Worm (Caenorhabditis elegans) whole organism, L4 larva: Measurements from ENCODE around the gene snf-10.

Source experiments
- F37D6.2 ChIP-seq: sonication (generic microtip); optimal IDR thresholded peaks from 2 replicates; lab custom pipeline; 2016; ENCODE audit warnings: mild to moderate bottlenecking, missing genetic modification characterization, missing compliant biosample characterization
- T26A8.4 ChIP-seq: fragments of 200-800 bp; sonication (Bioruptor generic); IDR thresholded peaks from 2 replicates; pipeline ENCODE4 v1.3.6; 2022; ENCODE audit warnings: missing genetic modification characterization, missing compliant biosample characterization
- Y5F2A.4 ChIP-seq: fragments of 200-800 bp; sonication (Bioruptor generic); optimal IDR thresholded peaks from 2 replicates; lab custom pipeline; 2018; ENCODE audit warnings: mild to moderate bottlenecking, missing genetic modification characterization, missing compliant biosample characterization
- ZK337.2 ChIP-seq: fragments of 200-800 bp; sonication (Bioruptor generic); IDR thresholded peaks from 2 replicates; pipeline ENCODE4 v1.3.6; 2022; ENCODE audit warnings: missing genetic modification reagents, missing genetic modification characterization, missing compliant biosample characterization
- aha-1 ChIP-seq: fragments of 150-350 bp; peaks from one replicate; lab custom pipeline; 2014; ENCODE audit warnings: missing biosample characterization, missing genetic modification characterization
- attf-4 ChIP-seq: sonication (generic microtip); optimal IDR thresholded peaks from 3 replicates; lab custom pipeline; 2017; ENCODE audit warnings: missing biosample characterization, missing genetic modification characterization
- ceh-28 ChIP-seq: fragments of 150-350 bp; optimal IDR thresholded peaks from 2 replicates; lab custom pipeline; 2014; ENCODE audit warnings: missing biosample characterization, missing genetic modification reagents, missing genetic modification characterization
- ceh-62 ChIP-seq: sonication (generic microtip); optimal IDR thresholded peaks from 2 replicates; lab custom pipeline; 2017; ENCODE audit warnings: missing biosample characterization, missing genetic modification characterization
- ceh-82 ChIP-seq: sonication (generic microtip); optimal IDR thresholded peaks from 2 replicates; lab custom pipeline; 2017; ENCODE audit warnings: missing biosample characterization, missing genetic modification characterization
- ces-1 ChIP-seq: fragments of 150-350 bp; sonication (generic microtip); optimal IDR thresholded peaks from 4 replicates; lab custom pipeline; 2014; ENCODE audit warnings: missing biosample characterization, missing genetic modification reagents, missing genetic modification characterization
- cey-2 ChIP-seq: sonication (generic microtip); optimal IDR thresholded peaks from 3 replicates; lab custom pipeline; 2017; ENCODE audit warnings: missing genetic modification characterization, mild to moderate bottlenecking, missing compliant biosample characterization, antibody characterized with exemption, borderline replicate concordance; ENCODE audit not compliant: insufficient read depth
- daf-12 ChIP-seq: fragments of 150-350 bp; optimal IDR thresholded peaks from 2 replicates; lab custom pipeline; 2014; ENCODE audit warnings: missing biosample characterization, missing genetic modification reagents, missing genetic modification characterization
- daf-16 ChIP-seq, 3 experiments: sonication (generic microtip); optimal IDR thresholded peaks; 2 replicates each; lab custom pipeline; 2016 to 2017; ENCODE audit warnings: missing genetic modification characterization in 3 of 3, missing genetic modification reagents in 3 of 3, mild to moderate bottlenecking in 2 of 3, missing compliant biosample characterization in 2 of 3, missing biosample characterization in 1 of 3, moderate library complexity in 1 of 3
- daf-8 ChIP-seq: fragments of 200-800 bp; sonication (Bioruptor generic); IDR thresholded peaks from 2 replicates; pipeline ENCODE4 v1.3.6; 2022; ENCODE audit warnings: missing genetic modification characterization, missing compliant biosample characterization
- dmd-6 ChIP-seq: fragments of 200-800 bp; sonication (Bioruptor generic); IDR thresholded peaks from 2 replicates; pipeline ENCODE4 v1.3.6; 2022; ENCODE audit warnings: missing genetic modification reagents, missing genetic modification characterization, missing compliant biosample characterization
- duxl-1 ChIP-seq: sonication (generic microtip); optimal IDR thresholded peaks from 2 replicates; lab custom pipeline; 2016; ENCODE audit warnings: mild to moderate bottlenecking, missing genetic modification characterization, moderate library complexity, missing compliant biosample characterization; ENCODE audit not compliant: poor library complexity
- dve-1 ChIP-seq: sonication (generic microtip); optimal IDR thresholded peaks from 2 replicates; lab custom pipeline; 2017; ENCODE audit warnings: antibody characterized with exemption, mild to moderate bottlenecking, missing genetic modification characterization, missing compliant biosample characterization; ENCODE audit not compliant: insufficient read depth
- egl-27 ChIP-seq: sonication (generic microtip); optimal IDR thresholded peaks from 3 replicates; lab custom pipeline; 2017; ENCODE audit warnings: missing biosample characterization, missing genetic modification reagents, missing genetic modification characterization
- egl-43 ChIP-seq: fragments of 200-800 bp; sonication (Bioruptor generic); IDR thresholded peaks from 2 replicates; pipeline ENCODE4 v1.3.6; 2022; ENCODE audit warnings: missing genetic modification reagents, missing genetic modification characterization, missing compliant biosample characterization
- fkh-10 ChIP-seq: fragments of 150-350 bp; optimal IDR thresholded peaks from 2 replicates; lab custom pipeline; 2014; ENCODE audit warnings: missing biosample characterization, missing genetic modification reagents, missing genetic modification characterization
- gei-8 ChIP-seq: fragments of 200-800 bp; sonication (Bioruptor generic); optimal IDR thresholded peaks from 2 replicates; lab custom pipeline; 2018; ENCODE audit warnings: mild to moderate bottlenecking, missing genetic modification characterization, missing compliant biosample characterization
- hif-1 ChIP-seq, 2 experiments: sonication (generic microtip); optimal IDR thresholded peaks; 2 replicates each; lab custom pipeline; 2016 to 2017; ENCODE audit warnings: missing compliant biosample characterization in 2 of 2, missing genetic modification characterization in 2 of 2, missing genetic modification reagents in 2 of 2, missing genotype in 2 of 2, mild to moderate bottlenecking in 1 of 2
- hlh-11 ChIP-seq: fragments of 200-800 bp; sonication (Bioruptor generic); optimal IDR thresholded peaks from 2 replicates; lab custom pipeline; 2018; ENCODE audit warnings: mild to moderate bottlenecking, missing genetic modification characterization, missing compliant biosample characterization
- lin-1 ChIP-seq: fragments of 200-800 bp; sonication (Bioruptor generic); IDR thresholded peaks from 2 replicates; pipeline ENCODE4 v1.3.6; 2022; ENCODE audit warnings: missing genetic modification reagents, missing genetic modification characterization, missing compliant biosample characterization
- lin-13 ChIP-seq: fragments of 150-350 bp; optimal IDR thresholded peaks from 2 replicates; lab custom pipeline; 2014; ENCODE audit warnings: missing biosample characterization, missing genetic modification reagents, missing genetic modification characterization
- lin-15B ChIP-seq: fragments of 150-350 bp; sonication (generic microtip); optimal IDR thresholded peaks from 3 replicates; lab custom pipeline; 2014; ENCODE audit warnings: missing biosample characterization, missing genetic modification characterization
- lin-38 ChIP-seq: fragments of 200-800 bp; sonication (Bioruptor generic); IDR thresholded peaks from 2 replicates; pipeline ENCODE4 v1.3.6; 2022; ENCODE audit warnings: missing genetic modification reagents, missing genetic modification characterization, missing compliant biosample characterization
- lir-3 ChIP-seq: sonication (generic microtip); optimal IDR thresholded peaks from 2 replicates; lab custom pipeline; 2016; ENCODE audit warnings: mild to moderate bottlenecking, missing genetic modification characterization, missing compliant biosample characterization
- lsy-2 ChIP-seq, 2 experiments: fragments of 150-350 bp in 1 of 2; sonication (generic microtip) in 1 of 2; optimal IDR thresholded peaks; 2 replicates each; lab custom pipeline; 2014 to 2017; ENCODE audit warnings: missing biosample characterization in 2 of 2, missing genetic modification characterization in 2 of 2
- mdt-29 ChIP-seq: fragments of 200-800 bp; sonication (Bioruptor generic); IDR thresholded peaks from 2 replicates; pipeline ENCODE4 v1.3.6; 2022; ENCODE audit warnings: missing genetic modification reagents, missing genetic modification characterization, missing compliant biosample characterization
- mep-1 ChIP-seq: fragments of 150-350 bp; sonication (generic microtip); optimal IDR thresholded peaks from 3 replicates; lab custom pipeline; 2014; ENCODE audit warnings: missing biosample characterization, missing genetic modification characterization
- mxl-3 ChIP-seq: fragments of 200-800 bp; sonication (Bioruptor generic); optimal IDR thresholded peaks from 2 replicates; lab custom pipeline; 2018; ENCODE audit warnings: mild to moderate bottlenecking, missing genetic modification characterization, missing compliant biosample characterization
- nhr-10 ChIP-seq: fragments of 150-350 bp; optimal IDR thresholded peaks from 2 replicates; lab custom pipeline; 2014; ENCODE audit warnings: missing biosample characterization, missing genetic modification characterization
- nhr-102 ChIP-seq: sonication (generic microtip); optimal IDR thresholded peaks from 2 replicates; lab custom pipeline; 2016; ENCODE audit warnings: mild to moderate bottlenecking, missing genetic modification characterization, moderate library complexity, missing compliant biosample characterization
- nhr-111 ChIP-seq: fragments of 200-800 bp; sonication (Bioruptor generic); optimal IDR thresholded peaks from 2 replicates; lab custom pipeline; 2018; ENCODE audit warnings: mild to moderate bottlenecking, missing genetic modification characterization, missing compliant biosample characterization
- nhr-28 ChIP-seq: fragments of 150-350 bp; optimal IDR thresholded peaks from 2 replicates; lab custom pipeline; 2014; ENCODE audit warnings: missing biosample characterization, missing genetic modification characterization
- nhr-42 ChIP-seq: fragments of 200-800 bp; sonication (Bioruptor generic); IDR thresholded peaks from 2 replicates; pipeline ENCODE4 v1.3.6; 2022; ENCODE audit warnings: missing genetic modification characterization, missing compliant biosample characterization
- nhr-48 ChIP-seq: sonication (generic microtip); optimal IDR thresholded peaks from 2 replicates; lab custom pipeline; 2016; ENCODE audit warnings: mild to moderate bottlenecking, missing genetic modification characterization, missing compliant biosample characterization
- php-3 ChIP-seq: fragments of 200-800 bp; sonication (Bioruptor generic); IDR thresholded peaks from 2 replicates; pipeline ENCODE4 v1.3.6; 2022; ENCODE audit warnings: missing genetic modification reagents, missing genetic modification characterization, missing compliant biosample characterization
- pqm-1 ChIP-seq: sonication (generic microtip); optimal IDR thresholded peaks from 2 replicates; lab custom pipeline; 2017; ENCODE audit warnings: missing biosample characterization, missing genetic modification characterization
- saeg-2 ChIP-seq: fragments of 200-800 bp; sonication (Bioruptor generic); IDR thresholded peaks from 2 replicates; pipeline ENCODE4 v1.3.6; 2022; ENCODE audit warnings: missing genetic modification reagents, missing genetic modification characterization, missing compliant biosample characterization
- set-16 ChIP-seq: fragments of 200-800 bp; sonication (Bioruptor generic); IDR thresholded peaks from 2 replicates; pipeline ENCODE4 v1.3.6; 2022; ENCODE audit warnings: missing genetic modification reagents, missing genetic modification characterization, missing compliant biosample characterization
- snpc-1.2 ChIP-seq: fragments of 200-800 bp; sonication (Bioruptor generic); IDR thresholded peaks from 2 replicates; pipeline ENCODE4 v1.3.6; 2022; ENCODE audit warnings: missing genetic modification reagents, missing genetic modification characterization, missing compliant biosample characterization
- snpc-4 ChIP-seq: fragments of 150-350 bp; optimal IDR thresholded peaks from 2 replicates; lab custom pipeline; 2014; ENCODE audit warnings: missing biosample characterization, missing genetic modification characterization
- zag-1 ChIP-seq: fragments of 150-350 bp; optimal IDR thresholded peaks from 2 replicates; lab custom pipeline; 2014; ENCODE audit warnings: missing biosample characterization, missing genetic modification characterization
- zfp-3 ChIP-seq: fragments of 200-800 bp; sonication (Bioruptor generic); conservative IDR thresholded peaks from 2 replicates; pipeline ENCODE4 v1.3.6; 2022; ENCODE audit warnings: missing genetic modification reagents, missing genetic modification characterization, missing compliant biosample characterization
- ztf-11 ChIP-seq: fragments of 150-350 bp; optimal IDR thresholded peaks from 2 replicates; lab custom pipeline; 2014; ENCODE audit warnings: missing biosample characterization, missing genetic modification characterization

Gene snf-10

ce11 chrV:10440723-10441122, at the start of gene snf-10:
Gene snf-10 (minus strand): TSS chrV:10440823.
- TF ChIP-seq nhr-10 (tag; lab: Kevin White, UChicago): no peak
- no peak for TF ChIP-seq lin-38 (GFP tag; lab: Robert Waterston, UW)
- no peak for TF ChIP-seq mxl-3 (GFP tag; lab: Kevin White, UChicago)
- no peak for TF ChIP-seq ceh-62 (tag; lab: Kevin White, UChicago)
- no peak for TF ChIP-seq ceh-82 (tag; lab: Kevin White, UChicago)
- TF ChIP-seq T26A8.4: no peak

DNA sequence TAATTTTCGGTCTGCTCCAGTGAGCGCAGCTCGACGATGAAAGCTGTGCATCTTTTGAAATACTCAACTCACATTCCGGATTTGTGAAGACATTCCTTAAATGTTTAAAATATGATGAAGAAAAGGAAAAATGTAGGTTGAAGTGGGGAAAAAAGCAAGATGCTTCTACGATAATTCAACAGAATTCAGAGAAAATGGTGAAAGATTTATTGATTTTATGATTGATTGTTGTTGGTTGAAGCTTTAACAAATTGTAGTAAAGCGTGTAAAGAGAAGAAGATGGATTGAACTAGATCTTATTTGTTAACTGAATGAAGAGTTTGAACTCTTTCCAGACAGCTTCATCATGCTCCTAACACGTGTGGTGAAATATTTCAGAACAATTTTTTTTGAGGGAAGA, 49.4 kb upstream of the snf-10 start, which contains the start of gene ncx-5:
Gene ncx-5, minus strand, starts transcription at position 101 of the 400 bp plus-strand sequence.
- TF ChIP-seq cey-2 (tag; lab: Kevin White, UChicago): no peak

DNA sequence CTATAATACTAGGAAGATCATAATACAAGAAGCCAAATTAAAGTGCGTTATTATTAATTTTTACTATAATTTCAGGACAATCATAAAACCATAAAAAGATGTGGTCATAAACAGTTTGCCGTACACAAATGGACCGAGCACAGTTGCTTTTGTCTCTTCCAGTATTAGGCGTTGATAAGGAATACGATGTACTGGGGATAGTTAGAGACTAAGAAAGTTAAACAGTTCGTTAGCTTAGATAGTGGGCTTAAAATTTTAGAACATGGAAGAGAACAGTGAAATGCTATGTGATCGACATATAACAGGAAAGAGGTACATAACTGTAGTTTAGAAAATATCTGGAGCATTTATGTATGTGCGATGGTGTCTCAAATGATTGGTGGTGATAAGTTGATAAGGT, 44.8 kb upstream of the snf-10 start:
- TF ChIP-seq ztf-11 (tag; lab: Kevin White, UChicago) (no peak), zfp-3 (no peak), mdt-29 (GFP tag; lab: Robert Waterston, UW) (no peak), saeg-2 (GFP tag; lab: Robert Waterston, UW) (no peak), set-16 (GFP tag; lab: Robert Waterston, UW) (no peak), lin-1 (GFP tag; lab: Robert Waterston, UW) (no peak), ZK337.2 (GFP tag; lab: Robert Waterston, UW) (no peak), nhr-28 (peak; percentile 71), gei-8 (GFP tag; lab: Kevin White, UChicago) (no peak), cey-2 (tag; lab: Kevin White, UChicago) (no peak), ceh-28 (no peak), pqm-1 (tag; lab: Kevin White, UChicago) (peak; percentile 53), daf-8 (GFP tag; lab: Robert Waterston, UW) (no peak), daf-16 (GFP tag; optimal IDR thresholded peaks at IDR 0.05; lab: Kevin White, UChicago) (no peak), daf-16 (tag; optimal IDR thresholded peaks at IDR 0.05; lab: Kevin White, UChicago) (peak; percentile 74), lsy-2 (tag; optimal IDR thresholded peaks at IDR 0.05; lab: Kevin White, UChicago) (no peak), duxl-1 (tag; lab: Kevin White, UChicago) (no peak), lin-15B (tag; lab: Kevin White, UChicago) (no peak), F37D6.2 (tag; lab: Kevin White, UChicago) (no peak), aha-1 (peak; percentile 94), zag-1 (tag; lab: Kevin White, UChicago) (no peak), hlh-11 (tag; lab: Kevin White, UChicago) (peak; percentile 70), nhr-102 (tag; lab: Kevin White, UChicago) (peak; percentile 17), fkh-10 (no peak), snpc-1.2 (GFP tag; lab: Robert Waterston, UW) (no peak), egl-27 (tag; lab: Kevin White, UChicago) (no peak), php-3 (GFP tag; lab: Robert Waterston, UW) (peak; percentile 75), attf-4 (tag; lab: Kevin White, UChicago) (no peak), Y5F2A.4 (GFP tag; lab: Kevin White, UChicago) (no peak), lin-13 (GFP tag; lab: Kevin White, UChicago) (no peak), hif-1 (tag; optimal IDR thresholded peaks at IDR 0.05; lab: Kevin White, UChicago) (no peak), mep-1 (tag; lab: Kevin White, UChicago) (no peak), nhr-111 (GFP tag; lab: Kevin White, UChicago) (no peak), egl-43 (GFP tag; lab: Robert Waterston, UW) (no peak), snpc-4 (tag; lab: Kevin White, UChicago) (no peak), nhr-42 (GFP tag; lab: Robert Waterston, UW) (no peak), nhr-48 (tag; lab: Kevin White, UChicago) (peak; percentile 55), dve-1 (tag; lab: Kevin White, UChicago) (peak; percentile 42), dmd-6 (GFP tag; lab: Robert Waterston, UW) (peak; percentile 31; the same call in 1 of the 2 replicates), lir-3 (tag; lab: Kevin White, UChicago) (no peak), ces-1 (GFP tag; lab: Kevin White, UChicago) (no peak), daf-12 (no peak), mxl-3 (GFP tag; lab: Kevin White, UChicago) (no peak)
